Fruit fly (Drosophila melanogaster): ENCODE measurements around the gene CG43376.

The CG43376 gene

dm6 chr2L:13773697-13774096, at the start of gene CG43376:
Gene CG43376 (plus strand): TSS chr2L:13773997.
- no peak for TF ChIP-seq CG4496 (GFP tag; IDR thresholded peaks at IDR 0.05)
- TF ChIP-seq Pif1A (GFP tag; optimal IDR thresholded peaks at IDR 0.05), result no peak
- TF ChIP-seq gl (tag; optimal IDR thresholded peaks at IDR 0.05), result no peak
- TF ChIP-seq Snoo (tag; optimal IDR thresholded peaks at IDR 0.05), result no peak

- TF ChIP-seq fd96Ca (GFP tag; IDR thresholded peaks at IDR 0.05) (no peak), D1 (tag; optimal IDR thresholded peaks at IDR 0.05) (no peak), CG8301 (tag; optimal IDR thresholded peaks at IDR 0.05) (no peak), Pif1A (GFP tag; optimal IDR thresholded peaks at IDR 0.05) (no peak), CG14655 (GFP tag; optimal IDR thresholded peaks at IDR 0.05) (no peak), CG10348 (GFP tag; IDR thresholded peaks at IDR 0.05) (no peak), CG32121 (GFP tag; IDR thresholded peaks at IDR 0.05) (no peak), rn (GFP tag; IDR thresholded peaks at IDR 0.05) (no peak), CG17806 (tag; optimal IDR thresholded peaks at IDR 0.05) (no peak), gl (tag; optimal IDR thresholded peaks at IDR 0.05) (no peak), CG8159 (tag; optimal IDR thresholded peaks at IDR 0.05) (no peak), CG15710 (tag; optimal IDR thresholded peaks at IDR 0.05) (no peak), CG4496 (GFP tag; IDR thresholded peaks at IDR 0.05) (no peak), Pif1B (GFP tag; optimal IDR thresholded peaks at IDR 0.05) (no peak), CG12605 (GFP tag; IDR thresholded peaks at IDR 0.05) (no peak), CG34367 (tag; optimal IDR thresholded peaks at IDR 0.05) (no peak), EcR (GFP tag; optimal IDR thresholded peaks at IDR 0.05) (no peak), CG13204 (GFP tag; optimal IDR thresholded peaks at IDR 0.05) (no peak)
Observed at dm6 chr2L:13732287-13732686, 41.5 kb upstream of the CG43376 start.

- no peak for TF ChIP-seq Pif1A (GFP tag; optimal IDR thresholded peaks at IDR 0.05)
- TF ChIP-seq EcR (GFP tag; optimal IDR thresholded peaks at IDR 0.05), result no peak
- TF ChIP-seq CG10348 (GFP tag; IDR thresholded peaks at IDR 0.05), result no peak
- no peak for TF ChIP-seq CG15710 (tag; optimal IDR thresholded peaks at IDR 0.05)
- no peak for TF ChIP-seq CG8301 (tag; optimal IDR thresholded peaks at IDR 0.05)
- no peak for TF ChIP-seq D1 (tag; optimal IDR thresholded peaks at IDR 0.05)
- no peak for TF ChIP-seq gl (tag; optimal IDR thresholded peaks at IDR 0.05)
- TF ChIP-seq fd96Ca (GFP tag; IDR thresholded peaks at IDR 0.05), result no peak
- no peak for TF ChIP-seq rn (GFP tag; IDR thresholded peaks at IDR 0.05)
- TF ChIP-seq CG4496 (GFP tag; IDR thresholded peaks at IDR 0.05), result no peak
- TF ChIP-seq Pif1B (GFP tag; optimal IDR thresholded peaks at IDR 0.05), result no peak
- no peak for TF ChIP-seq CG12605 (GFP tag; IDR thresholded peaks at IDR 0.05)
- no peak for TF ChIP-seq CG14655 (GFP tag; optimal IDR thresholded peaks at IDR 0.05)
- TF ChIP-seq CG8159 (tag; optimal IDR thresholded peaks at IDR 0.05), result no peak
- no peak for TF ChIP-seq CG32121 (GFP tag; IDR thresholded peaks at IDR 0.05)
Observed at dm6 chr2L:13735838-13736237, 38.0 kb upstream of the CG43376 start, which contains the start of gene nur. Gene nur (plus strand): TSS chr2L:13736138.

- TF ChIP-seq CG17806 (tag; optimal IDR thresholded peaks at IDR 0.05), result no peak
- no peak for TF ChIP-seq CG9948 (tag; optimal IDR thresholded peaks at IDR 0.05)
Observed at dm6 chr2L:13746652-13747051, 27.1 kb upstream of the CG43376 start, which contains the start of gene TM9SF4. Gene TM9SF4 (plus strand): TSS chr2L:13746952.

dm6 chr2L:13763144-13763543, 10.7 kb upstream of the CG43376 start:
- TF ChIP-seq CG8301 (tag; optimal IDR thresholded peaks at IDR 0.05), result no peak
- TF ChIP-seq CG10348 (GFP tag; IDR thresholded peaks at IDR 0.05), result no peak
- no peak for TF ChIP-seq Pif1A (GFP tag; optimal IDR thresholded peaks at IDR 0.05)
- no peak for TF ChIP-seq CG4496 (GFP tag; IDR thresholded peaks at IDR 0.05)
- no peak for TF ChIP-seq Snoo (tag; optimal IDR thresholded peaks at IDR 0.05)

- no peak for TF ChIP-seq CG15710 (tag; optimal IDR thresholded peaks at IDR 0.05)
- TF ChIP-seq D1 (tag; optimal IDR thresholded peaks at IDR 0.05), result no peak
- TF ChIP-seq rn (GFP tag; IDR thresholded peaks at IDR 0.05), result no peak
- no peak for TF ChIP-seq fd96Ca (GFP tag; IDR thresholded peaks at IDR 0.05)
- TF ChIP-seq CG12605 (GFP tag; IDR thresholded peaks at IDR 0.05), result no peak
- no peak for TF ChIP-seq CG8301 (tag; optimal IDR thresholded peaks at IDR 0.05)
- TF ChIP-seq CG14655 (GFP tag; optimal IDR thresholded peaks at IDR 0.05), result no peak
- no peak for TF ChIP-seq CG34367 (tag; optimal IDR thresholded peaks at IDR 0.05)
- TF ChIP-seq Snoo (tag; optimal IDR thresholded peaks at IDR 0.05), result no peak
- TF ChIP-seq CG9948 (tag; optimal IDR thresholded peaks at IDR 0.05), result no peak
- no peak for TF ChIP-seq CG10348 (GFP tag; IDR thresholded peaks at IDR 0.05)
- no peak for TF ChIP-seq Ets98B (GFP tag; IDR thresholded peaks at IDR 0.05)
- TF ChIP-seq Pif1B (GFP tag; optimal IDR thresholded peaks at IDR 0.05), result no peak
- TF ChIP-seq CG17806 (tag; optimal IDR thresholded peaks at IDR 0.05), result no peak
- TF ChIP-seq CG13204 (GFP tag; optimal IDR thresholded peaks at IDR 0.05), result no peak
- TF ChIP-seq CG32121 (GFP tag; IDR thresholded peaks at IDR 0.05), result no peak
- TF ChIP-seq CG4496 (GFP tag; IDR thresholded peaks at IDR 0.05), result no peak
- no peak for TF ChIP-seq EcR (GFP tag; optimal IDR thresholded peaks at IDR 0.05)
Observed at dm6 chr2L:13770884-13771283, 2.9 kb upstream of the CG43376 start.

dm6 chr2L:13776928-13777686, 3.3 kb downstream of the CG43376 start:
- TF ChIP-seq CG13204 (GFP tag; optimal IDR thresholded peaks at IDR 0.05) (peak; percentile 66), gl (tag; optimal IDR thresholded peaks at IDR 0.05) (no peak), EcR (GFP tag; optimal IDR thresholded peaks at IDR 0.05) (peak; percentile 85), CG4496 (GFP tag; IDR thresholded peaks at IDR 0.05) (0 out of 3 replicates have a peak, but pooled peaks have one; percentile 42)

Data from whole organism, pupa.